Worm (Caenorhabditis elegans) whole organism, late embryonic: ENCODE results near the gene Y39E4A.1.

Experiments used
- ama-1 ChIP-seq: fragments of 150-350 bp; optimal IDR thresholded peaks from 2 replicates; lab custom pipeline; 2014
- ceh-24 ChIP-seq: sonication (generic microtip); optimal IDR thresholded peaks from 2 replicates; lab custom pipeline; 2016; ENCODE audit warnings: mild to moderate bottlenecking, missing genetic modification characterization, missing compliant biosample characterization
- ceh-30 ChIP-seq: fragments of 150-350 bp; optimal IDR thresholded peaks from 2 replicates; lab custom pipeline; 2014; ENCODE audit warnings: missing biosample characterization, missing genetic modification characterization
- ceh-9 ChIP-seq: sonication (generic microtip); optimal IDR thresholded peaks from 2 replicates; lab custom pipeline; 2016; ENCODE audit warnings: mild to moderate bottlenecking, missing genetic modification characterization, inconsistent platforms, missing compliant biosample characterization
- dmd-4 ChIP-seq: sonication (generic microtip); optimal IDR thresholded peaks from 2 replicates; lab custom pipeline; 2016; ENCODE audit warnings: borderline replicate concordance, missing genetic modification characterization, missing compliant biosample characterization
- ets-4 ChIP-seq: sonication (generic microtip); optimal IDR thresholded peaks from 2 replicates; lab custom pipeline; 2016; ENCODE audit warnings: missing genetic modification characterization, missing compliant biosample characterization
- gmeb-2 ChIP-seq: sonication (generic microtip); optimal IDR thresholded peaks from 2 replicates; lab custom pipeline; 2016; ENCODE audit warnings: missing genetic modification characterization, inconsistent platforms, missing compliant biosample characterization
- nfya-1 ChIP-seq: sonication (generic microtip); optimal IDR thresholded peaks from 2 replicates; lab custom pipeline; 2017; ENCODE audit warnings: missing genetic modification characterization, mild to moderate bottlenecking, missing compliant biosample characterization, antibody characterized with exemption, moderate library complexity
- syd-9 ChIP-seq: sonication (generic microtip); optimal IDR thresholded peaks from 2 replicates; lab custom pipeline; 2016; ENCODE audit warnings: mild to moderate bottlenecking, missing genetic modification characterization, moderate library complexity, missing compliant biosample characterization
- unc-42 ChIP-seq: sonication (generic microtip); optimal IDR thresholded peaks from 2 replicates; lab custom pipeline; 2016; ENCODE audit warnings: missing genotype, missing genetic modification characterization, missing compliant biosample characterization
- zip-5 ChIP-seq: sonication (generic microtip); optimal IDR thresholded peaks from 2 replicates; lab custom pipeline; 2016; ENCODE audit warnings: missing genetic modification characterization, missing compliant biosample characterization

DNA sequence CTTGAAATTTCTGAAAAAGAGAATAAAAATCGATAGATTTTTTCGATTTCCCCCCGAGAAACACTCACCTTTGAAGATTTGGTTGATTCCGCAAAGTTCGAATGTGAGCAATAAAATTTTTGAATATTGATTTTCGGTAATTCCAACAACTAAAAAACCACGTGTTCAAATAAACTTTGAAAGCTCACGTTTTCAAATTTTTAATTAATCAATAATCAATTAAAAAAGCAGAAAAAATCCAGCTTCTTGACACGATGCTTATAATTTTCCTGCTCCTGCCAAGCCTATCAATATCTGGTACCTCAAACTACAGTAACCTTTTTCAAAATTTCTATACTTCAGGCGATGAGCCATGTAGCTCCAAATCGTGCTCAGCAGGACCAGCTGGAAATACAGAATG is 36.2 kb downstream of the Y39E4A.1 start, which contains the start of gene ZK1010.5:
- TF ChIP-seq ama-1 (lab: Kevin White, UChicago): no peak
- no peak for TF ChIP-seq dmd-4
- no peak for TF ChIP-seq ceh-30 (tag; lab: Kevin White, UChicago)
- TF ChIP-seq ceh-9 (tag; lab: Kevin White, UChicago): no peak
- no peak for TF ChIP-seq unc-42 (tag; lab: Kevin White, UChicago)
- TF ChIP-seq ets-4 (tag; lab: Kevin White, UChicago): no peak
- TF ChIP-seq ceh-24 (tag; lab: Kevin White, UChicago): no peak
- TF ChIP-seq syd-9 (tag; lab: Kevin White, UChicago): no peak
- no peak for TF ChIP-seq zip-5 (tag; lab: Kevin White, UChicago)
- TF ChIP-seq gmeb-2 (tag; lab: Kevin White, UChicago): no peak
- TF ChIP-seq nfya-1 (tag; lab: Kevin White, UChicago): no peak
